Worm (Caenorhabditis elegans): ENCODE data around the gene swt-7.

- TF ChIP-seq Y55F3AM.14 (GFP tag; optimal IDR thresholded peaks at IDR 0.05) (no peak), ZK546.5 (tag; optimal IDR thresholded peaks at IDR 0.05) (no peak)
Observed at ce11 chrV:4995155-4995554, 35.5 kb downstream of the swt-7 start, which contains the start of gene ncx-9.
